Worm (Caenorhabditis elegans): ENCODE results near the gene C17E7.4.

DNA sequence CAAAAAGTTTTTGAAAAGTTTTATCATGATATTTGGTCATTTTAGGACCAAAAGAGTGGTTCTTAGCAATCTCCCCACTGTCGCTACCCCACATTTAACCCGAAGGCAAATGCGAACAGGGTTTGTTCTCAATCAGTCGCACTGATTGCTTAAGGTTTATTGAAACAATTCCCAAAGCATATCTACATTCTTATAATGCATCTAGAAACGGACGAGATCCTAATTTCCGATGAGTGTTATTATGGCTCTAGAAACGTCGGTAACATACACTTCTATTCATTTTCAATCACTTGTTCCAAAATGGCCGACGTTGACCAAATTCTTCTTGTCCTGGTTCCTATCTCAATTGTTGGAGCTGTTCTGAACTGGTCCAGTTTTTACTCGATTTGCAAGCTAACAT, 29.0 kb downstream of the C17E7.4 start, which contains the start of gene srx-65:
- TF ChIP-seq unc-62 (GFP tag; optimal IDR thresholded peaks at IDR 0.05) (no peak), ama-1 (optimal IDR thresholded peaks at IDR 0.05) (no peak), ZK546.5 (tag; optimal IDR thresholded peaks at IDR 0.05) (no peak), elt-3 (tag; optimal IDR thresholded peaks at IDR 0.05) (no peak), F13H6.1 (tag; optimal IDR thresholded peaks at IDR 0.05) (no peak), sem-4 (tag; optimal IDR thresholded peaks at IDR 0.05) (no peak), aly-2 (tag; optimal IDR thresholded peaks at IDR 0.05) (no peak), lsy-2 (tag; optimal IDR thresholded peaks at IDR 0.05) (no peak), lin-39 (tag; optimal IDR thresholded peaks at IDR 0.05) (no peak), ceh-82 (tag; optimal IDR thresholded peaks at IDR 0.05) (no peak), elt-1 (tag; optimal IDR thresholded peaks at IDR 0.05) (no peak)

Data from whole organism, L2 larva.